Worm (Caenorhabditis elegans) whole organism, young adult: ENCODE measurements around the gene uroc-1.

Experiments used
- B0019.2 ChIP-seq: fragments of 200-800 bp; sonication (Bioruptor generic); conservative IDR thresholded peaks from 2 replicates; pipeline ENCODE4 v1.3.6; 2022; ENCODE audit warnings: missing genetic modification reagents, missing genetic modification characterization, missing compliant biosample characterization
- B0336.3 ChIP-seq: fragments of 200-800 bp; sonication (Bioruptor generic); IDR thresholded peaks from 2 replicates; pipeline ENCODE4 v1.3.6; 2022; ENCODE audit warnings: missing genetic modification characterization, missing compliant biosample characterization
- F23B12.7 ChIP-seq: sonication (generic microtip); optimal IDR thresholded peaks from 2 replicates; lab custom pipeline; 2017; ENCODE audit warnings: missing genetic modification characterization, mild to moderate bottlenecking, missing compliant biosample characterization, antibody characterized with exemption, moderate library complexity; ENCODE audit not compliant: insufficient read depth
- F39B2.1 ChIP-seq: fragments of 200-800 bp; sonication (Bioruptor generic); IDR thresholded peaks from 2 replicates; pipeline ENCODE4 v1.3.6; 2022; ENCODE audit warnings: missing genetic modification reagents, missing genetic modification characterization, missing compliant biosample characterization
- F49E8.2 ChIP-seq: sonication (generic microtip); optimal IDR thresholded peaks from 3 replicates; lab custom pipeline; 2017; ENCODE audit warnings: missing genetic modification characterization, mild to moderate bottlenecking, missing compliant biosample characterization, antibody characterized with exemption, moderate library complexity; ENCODE audit not compliant: insufficient read depth
- F52B5.7 ChIP-seq: sonication (generic microtip); optimal IDR thresholded peaks from 2 replicates; lab custom pipeline; 2016; ENCODE audit warnings: mild to moderate bottlenecking, missing genetic modification characterization, missing compliant biosample characterization
- F55B11.4 ChIP-seq: sonication (generic microtip); optimal IDR thresholded peaks from 2 replicates; lab custom pipeline; 2016; ENCODE audit warnings: missing compliant biosample characterization, missing genetic modification characterization, borderline replicate concordance; ENCODE audit not compliant: insufficient read depth
- K12H6.12 ChIP-seq: fragments of 200-800 bp; sonication (Bioruptor generic); optimal IDR thresholded peaks from 2 replicates; lab custom pipeline; 2018; ENCODE audit warnings: mild to moderate bottlenecking, missing genetic modification characterization, missing compliant biosample characterization
- Y53F4B.3 ChIP-seq: fragments of 200-800 bp; sonication (Bioruptor generic); IDR thresholded peaks from 2 replicates; pipeline ENCODE4 v1.3.6; 2022; ENCODE audit warnings: missing genetic modification reagents, missing genetic modification characterization, missing compliant biosample characterization
- akir-1 ChIP-seq: fragments of 200-800 bp; sonication (Bioruptor generic); optimal IDR thresholded peaks from 2 replicates; lab custom pipeline; 2018; ENCODE audit warnings: mild to moderate bottlenecking, missing genetic modification characterization, moderate library complexity, missing compliant biosample characterization
- atf-7 ChIP-seq: sonication (generic microtip); optimal IDR thresholded peaks from 2 replicates; lab custom pipeline; 2017; ENCODE audit warnings: mild to moderate bottlenecking, missing genetic modification characterization, missing compliant biosample characterization
- attf-5 ChIP-seq: fragments of 200-800 bp; sonication (Bioruptor generic); optimal IDR thresholded peaks from 2 replicates; lab custom pipeline; 2018; ENCODE audit warnings: mild to moderate bottlenecking, missing genetic modification characterization, missing compliant biosample characterization
- bed-2 ChIP-seq: fragments of 200-800 bp; sonication (Bioruptor generic); IDR thresholded peaks from 2 replicates; pipeline ENCODE4 v1.3.6; 2022; ENCODE audit warnings: missing genetic modification reagents, missing genetic modification characterization, missing compliant biosample characterization
- efl-1 ChIP-seq: fragments of 150-350 bp; optimal IDR thresholded peaks from 2 replicates; lab custom pipeline; 2014; ENCODE audit warnings: missing biosample characterization, missing genetic modification reagents, missing genetic modification characterization
- egl-18 ChIP-seq: fragments of 200-800 bp; sonication (Bioruptor generic); IDR thresholded peaks from 2 replicates; pipeline ENCODE4 v1.3.6; 2022; ENCODE audit warnings: missing genetic modification reagents, missing genetic modification characterization, missing compliant biosample characterization
- egl-44 ChIP-seq: fragments of 200-800 bp; sonication (Bioruptor generic); IDR thresholded peaks from 2 replicates; pipeline ENCODE4 v1.3.6; 2022; ENCODE audit warnings: missing genetic modification reagents, missing genetic modification characterization, missing compliant biosample characterization
- egrh-3 ChIP-seq: fragments of 200-800 bp; sonication (Bioruptor generic); IDR thresholded peaks from 2 replicates; pipeline ENCODE4 v1.3.6; 2022; ENCODE audit warnings: missing genetic modification reagents, missing genetic modification characterization, missing compliant biosample characterization
- ets-4 ChIP-seq: fragments of 200-800 bp; sonication (Bioruptor generic); optimal IDR thresholded peaks from 2 replicates; lab custom pipeline; 2018; ENCODE audit warnings: mild to moderate bottlenecking, missing genetic modification characterization, missing compliant biosample characterization
- fkh-3 ChIP-seq: sonication (generic microtip); optimal IDR thresholded peaks from 2 replicates; lab custom pipeline; 2016; ENCODE audit warnings: mild to moderate bottlenecking, missing genetic modification characterization, missing compliant biosample characterization
- gei-17 ChIP-seq: fragments of 200-800 bp; sonication (Bioruptor generic); optimal IDR thresholded peaks from 2 replicates; lab custom pipeline; 2018; ENCODE audit warnings: mild to moderate bottlenecking, missing genetic modification characterization, missing compliant biosample characterization
- hmg-1.2 ChIP-seq: fragments of 200-800 bp; sonication (Bioruptor generic); IDR thresholded peaks from 2 replicates; pipeline ENCODE4 v1.3.6; 2022; ENCODE audit warnings: missing genetic modification reagents, missing genetic modification characterization, missing compliant biosample characterization
- lag-1 ChIP-seq: fragments of 200-800 bp; sonication (Bioruptor generic); IDR thresholded peaks from 2 replicates; pipeline ENCODE4 v1.3.6; 2022; ENCODE audit warnings: missing genetic modification reagents, missing genetic modification characterization, missing compliant biosample characterization
- lin-54 ChIP-seq: fragments of 200-800 bp; sonication (Bioruptor generic); optimal IDR thresholded peaks from 2 replicates; lab custom pipeline; 2018; ENCODE audit warnings: mild to moderate bottlenecking, missing genetic modification characterization, missing compliant biosample characterization
- lir-1 ChIP-seq: fragments of 200-800 bp; sonication (Bioruptor generic); conservative IDR thresholded peaks from 2 replicates; pipeline ENCODE4 v1.3.6; 2022; ENCODE audit warnings: missing genetic modification reagents, missing genetic modification characterization, missing compliant biosample characterization
- lsl-1 ChIP-seq: fragments of 200-800 bp; sonication (Bioruptor generic); optimal IDR thresholded peaks from 2 replicates; lab custom pipeline; 2018; ENCODE audit warnings: mild to moderate bottlenecking, missing genetic modification characterization, moderate library complexity, missing compliant biosample characterization
- lsy-27 ChIP-seq: sonication (generic microtip); optimal IDR thresholded peaks from 2 replicates; lab custom pipeline; 2017; ENCODE audit warnings: missing genetic modification characterization, mild to moderate bottlenecking, missing compliant biosample characterization, antibody characterized with exemption, missing genotype, borderline replicate concordance; ENCODE audit not compliant: insufficient read depth
- madf-10 ChIP-seq: sonication (generic microtip); optimal IDR thresholded peaks from 2 replicates; lab custom pipeline; 2016; ENCODE audit warnings: mild to moderate bottlenecking, missing genetic modification characterization, missing compliant biosample characterization
- madf-6 ChIP-seq: fragments of 200-800 bp; sonication (Bioruptor generic); IDR thresholded peaks from 2 replicates; pipeline ENCODE4 v1.3.6; 2022; ENCODE audit warnings: missing genetic modification reagents, missing genetic modification characterization, missing compliant biosample characterization
- mel-28 ChIP-seq: sonication (generic microtip); optimal IDR thresholded peaks from 2 replicates; lab custom pipeline; 2016; ENCODE audit warnings: borderline replicate concordance, mild to moderate bottlenecking, missing genetic modification characterization, missing compliant biosample characterization
- nhr-120 ChIP-seq: fragments of 200-800 bp; sonication (Bioruptor generic); IDR thresholded peaks from 2 replicates; pipeline ENCODE4 v1.3.6; 2022; ENCODE audit warnings: missing genetic modification characterization, missing compliant biosample characterization
- nhr-80 ChIP-seq: sonication (generic microtip); optimal IDR thresholded peaks from 2 replicates; lab custom pipeline; 2016; ENCODE audit warnings: missing genetic modification characterization, missing compliant biosample characterization
- rpc-1 ChIP-seq, 2 experiments: fragments of 150-350 bp in 1 of 2; sonication (generic microtip) in 1 of 2; optimal IDR thresholded peaks; 2 replicates each; lab custom pipeline; 2014 to 2018; ENCODE audit warnings: missing biosample characterization in 1 of 2, missing genetic modification characterization in 1 of 2, missing genetic modification reagents in 1 of 2, missing genotype in 1 of 2
- sea-2 ChIP-seq: fragments of 200-800 bp; sonication (Bioruptor generic); IDR thresholded peaks from 2 replicates; pipeline ENCODE4 v1.3.6; 2022; ENCODE audit warnings: missing genetic modification characterization, missing compliant biosample characterization
- snpc-1.1 ChIP-seq: sonication (generic microtip); optimal IDR thresholded peaks from 2 replicates; lab custom pipeline; 2017; ENCODE audit warnings: missing genetic modification characterization, mild to moderate bottlenecking, missing compliant biosample characterization, antibody characterized with exemption, moderate library complexity, missing genotype, missing genetic modification reagents; ENCODE audit not compliant: insufficient read depth
- snpc-4 ChIP-seq, 5 experiments: fragments of 150-350 bp in 1 of 5; sonication (generic microtip) in 4 of 5; optimal IDR thresholded peaks; 2 replicates each; lab custom pipeline; 2014 to 2018; ENCODE audit warnings: missing genetic modification characterization in 5 of 5, missing biosample characterization in 3 of 5, antibody characterized with exemption in 2 of 5, mild to moderate bottlenecking in 2 of 5, missing compliant biosample characterization in 2 of 5, missing genotype in 2 of 5, moderate library complexity in 2 of 5, missing genetic modification reagents in 1 of 5
- sptf-2 ChIP-seq: fragments of 200-800 bp; sonication (Bioruptor generic); optimal IDR thresholded peaks from 2 replicates; lab custom pipeline; 2018; ENCODE audit warnings: mild to moderate bottlenecking, missing genetic modification characterization, missing compliant biosample characterization
- tbx-9 ChIP-seq: sonication (generic microtip); optimal IDR thresholded peaks from 2 replicates; lab custom pipeline; 2016; ENCODE audit warnings: borderline replicate concordance, missing genetic modification characterization, inconsistent platforms, missing compliant biosample characterization
- tlf-1 ChIP-seq: fragments of 200-800 bp; sonication (Bioruptor generic); optimal IDR thresholded peaks from 2 replicates; lab custom pipeline; 2018; ENCODE audit warnings: mild to moderate bottlenecking, missing genetic modification characterization, missing compliant biosample characterization
- unc-130 ChIP-seq: sonication (generic microtip); optimal IDR thresholded peaks from 2 replicates; lab custom pipeline; 2016; ENCODE audit warnings: missing genetic modification reagents, missing genetic modification characterization, missing compliant biosample characterization
- unc-62 ChIP-seq: fragments of 150-350 bp; optimal IDR thresholded peaks from 2 replicates; lab custom pipeline; 2014; ENCODE audit warnings: missing biosample characterization, missing genetic modification reagents, missing genetic modification characterization
- xnd-1 ChIP-seq: sonication (generic microtip); optimal IDR thresholded peaks from 2 replicates; lab custom pipeline; 2016; ENCODE audit warnings: missing genotype, missing genetic modification reagents, missing genetic modification characterization, missing compliant biosample characterization
- zfh-2 ChIP-seq: fragments of 200-800 bp; sonication (Bioruptor generic); conservative IDR thresholded peaks from 2 replicates; pipeline ENCODE4 v1.3.6; 2022; ENCODE audit warnings: missing genetic modification reagents, missing genetic modification characterization, missing compliant biosample characterization
- zim-3 ChIP-seq: sonication (generic microtip); optimal IDR thresholded peaks from 2 replicates; lab custom pipeline; 2017; ENCODE audit warnings: mild to moderate bottlenecking, missing genetic modification characterization, moderate library complexity, missing compliant biosample characterization
- ztf-25 ChIP-seq: fragments of 200-800 bp; sonication (Bioruptor generic); IDR thresholded peaks from 2 replicates; pipeline ENCODE4 v1.3.6; 2022; ENCODE audit warnings: missing genetic modification reagents, missing genetic modification characterization, missing compliant biosample characterization
- ztf-3 ChIP-seq: fragments of 200-800 bp; sonication (Bioruptor generic); optimal IDR thresholded peaks from 2 replicates; lab custom pipeline; 2018; ENCODE audit warnings: mild to moderate bottlenecking, missing genetic modification characterization, missing compliant biosample characterization
- ztf-6 ChIP-seq: fragments of 200-800 bp; sonication (Bioruptor generic); IDR thresholded peaks from 2 replicates; pipeline ENCODE4 v1.3.6; 2022; ENCODE audit warnings: missing genetic modification reagents, missing genetic modification characterization, missing compliant biosample characterization

uroc-1 gene

ce11 chrIV:16498031-16498442 lies 44.5 kb downstream of the uroc-1 start (continued):
- TF ChIP-seq K12H6.12 (tag; lab: Kevin White, UChicago) (peak; percentile 45), ztf-25 (GFP tag; lab: Robert Waterston, UW) (no peak), lag-1 (GFP tag; lab: Robert Waterston, UW) (no peak), gei-17 (GFP tag; lab: Kevin White, UChicago) (no peak), nhr-80 (tag; lab: Kevin White, UChicago) (no peak), zfh-2 (GFP tag; lab: Robert Waterston, UW) (peak; percentile 71; the same call in 1 of the 2 replicates), atf-7 (no peak), unc-130 (GFP tag; lab: Kevin White, UChicago) (no peak), madf-6 (no peak), F55B11.4 (tag; lab: Kevin White, UChicago) (no peak), snpc-4 (GFP tag; optimal IDR thresholded peaks at IDR 0.05; lab: Kevin White, UChicago) (no peak), snpc-4 (tag; optimal IDR thresholded peaks at IDR 0.05; lab: Kevin White, UChicago) (peak in 1 of 4 experiments; percentile 25), madf-10 (tag; lab: Kevin White, UChicago) (no peak), efl-1 (GFP tag; lab: Kevin White, UChicago) (no peak), hmg-1.2 (peak; percentile 5; the same call in 1 of the 2 replicates), egl-44 (GFP tag; lab: Robert Waterston, UW) (no peak), akir-1 (GFP tag; lab: Kevin White, UChicago) (no peak), egrh-3 (0 out of 2 replicates have a peak, but pooled peaks have one; percentile 31), F49E8.2 (tag; lab: Kevin White, UChicago) (no peak), attf-5 (GFP tag; lab: Kevin White, UChicago) (no peak), Y53F4B.3 (GFP tag; lab: Robert Waterston, UW) (no peak), ets-4 (GFP tag; lab: Kevin White, UChicago) (no peak), F23B12.7 (tag; lab: Kevin White, UChicago) (no peak), tlf-1 (GFP tag; lab: Kevin White, UChicago) (no peak), lsl-1 (GFP tag; lab: Kevin White, UChicago) (no peak), ztf-6 (no peak), lir-1 (no peak), bed-2 (GFP tag; lab: Robert Waterston, UW) (no peak), tbx-9 (no peak), B0336.3 (no peak), F39B2.1 (GFP tag; lab: Robert Waterston, UW) (no peak), lsy-27 (tag; lab: Kevin White, UChicago) (no peak), mel-28 (no peak), egl-18 (GFP tag; lab: Robert Waterston, UW) (no peak), ztf-3 (GFP tag; lab: Kevin White, UChicago) (no peak), snpc-1.1 (no peak), rpc-1 (optimal IDR thresholded peaks at IDR 0.05; lab: Kevin White, UChicago) (no peak), rpc-1 (tag; optimal IDR thresholded peaks at IDR 0.05; lab: Kevin White, UChicago) (no peak), sea-2 (GFP tag; lab: Robert Waterston, UW) (no peak), sptf-2 (GFP tag; lab: Kevin White, UChicago) (no peak), B0019.2 (no peak), xnd-1 (tag; lab: Kevin White, UChicago) (no peak), nhr-120 (no peak), fkh-3 (tag; lab: Kevin White, UChicago) (no peak), F52B5.7 (tag; lab: Kevin White, UChicago) (no peak), unc-62 (GFP tag; lab: Kevin White, UChicago) (no peak), lin-54 (no peak), zim-3 (tag; lab: Kevin White, UChicago) (no peak)
